ENCODE assay signal across 2 worm cellular contexts in the genomic region with DNA sequence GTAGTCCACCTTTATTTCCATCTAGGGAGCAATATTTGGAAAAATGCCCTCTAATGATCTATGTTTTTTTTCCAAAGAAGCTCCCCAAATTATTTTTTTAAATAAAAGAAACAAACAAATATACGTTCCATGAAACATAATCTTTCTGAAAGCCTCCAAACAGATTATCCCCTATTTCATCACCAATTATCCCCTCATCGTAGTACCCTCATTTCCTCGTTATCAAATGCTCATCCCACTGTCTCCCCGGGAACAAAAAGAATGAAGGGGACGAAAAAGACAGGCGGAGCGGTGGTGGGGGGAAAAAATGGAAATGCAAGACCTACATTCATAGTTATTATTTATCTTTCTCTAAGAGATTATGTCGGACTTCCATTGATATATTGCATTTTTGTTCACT.
TF ChIP-seq lines count a peak whose summit lies in the region.

No protein-coding gene starts in this region.

TF ChIP-seq in whole organism, L1 larva, 84 proteins besides CTCF, POLR2A, EP300 and RAD21:
- TF ChIP-seq lin-39 (tag; optimal IDR thresholded peaks at IDR 0.05; lab: Kevin White, UChicago) (no peak), dsc-1 (tag; optimal IDR thresholded peaks at IDR 0.05; lab: Kevin White, UChicago) (peak; percentile 94)

TF ChIP-seq in whole organism, L4 larva, 104 proteins besides CTCF, POLR2A, EP300 and RAD21:
- TF ChIP-seq unc-39 (tag; optimal IDR thresholded peaks at IDR 0.05; lab: Kevin White, UChicago) = no peak
- no peak for TF ChIP-seq ZK546.5 (tag; optimal IDR thresholded peaks at IDR 0.05; lab: Kevin White, UChicago)
- TF ChIP-seq ztf-11 (tag; optimal IDR thresholded peaks at IDR 0.05; lab: Kevin White, UChicago) = no peak
- TF ChIP-seq mep-1 (tag; optimal IDR thresholded peaks at IDR 0.05; lab: Kevin White, UChicago) = no peak
- TF ChIP-seq lin-29 (GFP tag; IDR thresholded peaks at IDR 0.05; lab: Robert Waterston, UW) = no peak
- peak; percentile 28 for TF ChIP-seq aha-1 (tag; lab: Kevin White, UChicago)
- TF ChIP-seq nhr-11 (tag; optimal IDR thresholded peaks at IDR 0.05; lab: Kevin White, UChicago) = no peak

Comparison
In these comparisons a context has a peak if more than half of its experiments do, and no peak if none do; other contexts are left out.
1. Of the 29 proteins assayed by ChIP-seq in both whole organism, L4 larva and whole organism, L1 larva: peak only in whole organism, L4 larva: aha-1; only in whole organism, L1 larva: none; in both: none; in neither: 28.